Fruit fly (Drosophila melanogaster): ENCODE measurements around the gene CG16989.

dm6 chrX:771431-772064 is 21.4 kb upstream of the CG16989 start:
- TF ChIP-seq h (optimal IDR thresholded peaks at IDR 0.05) (no peak), ttk (optimal IDR thresholded peaks at IDR 0.05) (no peak), Myc (optimal IDR thresholded peaks at IDR 0.05) (no peak), Sin3A (optimal IDR thresholded peaks at IDR 0.05) (no peak), psq (optimal IDR thresholded peaks at IDR 0.05) (no peak), insv (optimal IDR thresholded peaks at IDR 0.05) (no peak)
